Worm (Caenorhabditis elegans): ENCODE results near the gene srw-12.
"Not testable (repeated sequence)": the region's sequence is repeated elsewhere in the genome, so short reads cannot be mapped to it uniquely, and the experiment has no call there.

srw-12 gene

ce11 chrV:15221330-15221729 is 17.1 kb downstream of the srw-12 start, which contains the start of gene irld-25:
Gene irld-25 (plus strand): TSS chrV:15221630.
- no peak for TF ChIP-seq jun-1 (tag; optimal IDR thresholded peaks at IDR 0.05)
- no peak for TF ChIP-seq ceh-9 (tag; optimal IDR thresholded peaks at IDR 0.05)
- TF ChIP-seq nhr-23 (tag; optimal IDR thresholded peaks at IDR 0.05): no peak
- TF ChIP-seq mdl-1 (tag; optimal IDR thresholded peaks at IDR 0.05): no peak
- TF ChIP-seq mml-1 (tag; optimal IDR thresholded peaks at IDR 0.05): no peak

- TF ChIP-seq mdl-1 (tag; optimal IDR thresholded peaks at IDR 0.05) (no peak), elt-3 (tag; optimal IDR thresholded peaks at IDR 0.05) (no peak), ceh-28 (tag; optimal IDR thresholded peaks at IDR 0.05) (no peak), ceh-9 (tag; optimal IDR thresholded peaks at IDR 0.05) (no peak), egl-5 (tag; optimal IDR thresholded peaks at IDR 0.05) (no peak), mml-1 (tag; optimal IDR thresholded peaks at IDR 0.05) (no peak), lin-15B (tag; optimal IDR thresholded peaks at IDR 0.05) (no peak), lin-39 (tag; optimal IDR thresholded peaks at IDR 0.05) (no peak), daf-12 (tag; optimal IDR thresholded peaks at IDR 0.05) (no peak), hmg-11 (tag; optimal IDR thresholded peaks at IDR 0.05) (no peak), R02D3.7 (tag; optimal IDR thresholded peaks at IDR 0.05) (no peak), ceh-16 (tag; optimal IDR thresholded peaks at IDR 0.05) (no peak), nfya-1 (tag; optimal IDR thresholded peaks at IDR 0.05; ENCODE audit: insufficient read depth) (no peak), fos-1 (tag; optimal IDR thresholded peaks at IDR 0.05) (no peak), pqm-1 (tag; optimal IDR thresholded peaks at IDR 0.05) (no peak), elt-1 (tag; optimal IDR thresholded peaks at IDR 0.05) (no peak), zag-1 (tag; optimal IDR thresholded peaks at IDR 0.05) (no peak), fkh-2 (tag; optimal IDR thresholded peaks at IDR 0.05) (no peak)
Observed at ce11 chrV:15216705-15217104, 21.7 kb downstream of the srw-12 start, which contains the start of gene sri-25. Gene sri-25 (plus strand): TSS chrV:15217005.

- TF ChIP-seq fkh-2, elt-3, zag-1 (tag; optimal IDR thresholded peaks at IDR 0.05): not testable (repeated sequence)
Observed at ce11 chrV:15215175-15215574, 23.3 kb downstream of the srw-12 start, which contains the start of gene sri-26. Gene sri-26 (plus strand): TSS chrV:15215475.

ce11 chrV:15211869-15212268 is 26.6 kb downstream of the srw-12 start, which contains the start of gene sri-24:
Gene sri-24 (plus strand): TSS chrV:15212169.
- TF ChIP-seq ceh-82, zag-1, nhr-25 (tag; optimal IDR thresholded peaks at IDR 0.05): not testable (repeated sequence)

- TF ChIP-seq nfya-1 (tag; optimal IDR thresholded peaks at IDR 0.05; ENCODE audit: insufficient read depth); zag-1 (tag; optimal IDR thresholded peaks at IDR 0.05); nhr-25 (tag; optimal IDR thresholded peaks at IDR 0.05): not testable (repeated sequence)
Observed at ce11 chrV:15207681-15208080, 30.8 kb downstream of the srw-12 start, which contains the start of gene C41G6.12. Gene C41G6.12 (minus strand): TSS chrV:15207781.

ce11 chrV:15199768-15200167 is 38.7 kb downstream of the srw-12 start, which contains the start of gene Y75B12B.10:
Gene Y75B12B.10 (plus strand): TSS chrV:15200068.
- TF ChIP-seq lin-39 (tag; optimal IDR thresholded peaks at IDR 0.05) (no peak), ztf-4 (tag; optimal IDR thresholded peaks at IDR 0.05) (no peak), unc-39 (tag; optimal IDR thresholded peaks at IDR 0.05) (no peak), nhr-237 (tag; optimal IDR thresholded peaks at IDR 0.05) (no peak), egl-5 (tag; optimal IDR thresholded peaks at IDR 0.05) (no peak), nhr-67 (tag; optimal IDR thresholded peaks at IDR 0.05) (no peak)

ce11 chrV:15197955-15198354 is 40.5 kb downstream of the srw-12 start, which contains the start of gene srw-1:
Gene srw-1 (plus strand): TSS chrV:15198255.
- TF ChIP-seq lsy-12 (tag; optimal IDR thresholded peaks at IDR 0.05) (no peak), snpc-4 (tag; optimal IDR thresholded peaks at IDR 0.05) (no peak), elt-2 (tag; optimal IDR thresholded peaks at IDR 0.05) (peak; percentile 1), mdl-1 (tag; optimal IDR thresholded peaks at IDR 0.05) (no peak), sea-2 (GFP tag; optimal IDR thresholded peaks at IDR 0.05) (no peak)
